Worm (Caenorhabditis elegans): ENCODE data around the gene twk-36.

Gene twk-36

ce11 chrV:17746959-17747358 lies at the start of gene twk-36:
Gene twk-36 (minus strand): TSS chrV:17747059.
- no peak for TF ChIP-seq pbrm-1 (GFP tag; IDR thresholded peaks at IDR 0.05)

ce11 chrV:17795655-17796054 lies 48.8 kb upstream of the twk-36 start, which contains the start of gene srh-288:
Gene srh-288 (minus strand): TSS chrV:17795755.
- TF ChIP-seq ceh-91 (GFP tag; IDR thresholded peaks at IDR 0.05) (no peak), let-607 (tag; optimal IDR thresholded peaks at IDR 0.05) (no peak), hmg-20 (GFP tag; IDR thresholded peaks at IDR 0.05) (no peak), him-1 (tag; optimal IDR thresholded peaks at IDR 0.05) (no peak), ztf-26 (tag; optimal IDR thresholded peaks at IDR 0.05) (no peak), ceh-27 (GFP tag; optimal IDR thresholded peaks at IDR 0.05) (no peak), C17E4.6 (GFP tag; IDR thresholded peaks at IDR 0.05) (no peak), dpff-1 (tag; optimal IDR thresholded peaks at IDR 0.05) (no peak), F39B2.1 (GFP tag; IDR thresholded peaks at IDR 0.05) (no peak), bed-1 (GFP tag; IDR thresholded peaks at IDR 0.05) (no peak), Y95B8A.8 (GFP tag; IDR thresholded peaks at IDR 0.05) (no peak), cebp-1 (GFP tag; IDR thresholded peaks at IDR 0.05) (no peak), cebp-1 (tag; optimal IDR thresholded peaks at IDR 0.05) (no peak), egl-44 (GFP tag; IDR thresholded peaks at IDR 0.05) (no peak), tlf-1 (GFP tag; optimal IDR thresholded peaks at IDR 0.05) (no peak), die-1 (tag; optimal IDR thresholded peaks at IDR 0.05) (no peak), repo-1 (tag; optimal IDR thresholded peaks at IDR 0.05) (no peak), lin-54 (GFP tag; optimal IDR thresholded peaks at IDR 0.05) (no peak)

- no peak for TF ChIP-seq mcd-1 (GFP tag; IDR thresholded peaks at IDR 0.05)
- TF ChIP-seq ZK185.1 (tag; optimal IDR thresholded peaks at IDR 0.05; ENCODE audit: poor library complexity, severe bottlenecking): no peak
- TF ChIP-seq ama-1 (optimal IDR thresholded peaks at IDR 0.05): no peak
- no peak for TF ChIP-seq ama-1 (GFP tag; optimal IDR thresholded peaks at IDR 0.05)
- no peak for TF ChIP-seq bed-1 (GFP tag; IDR thresholded peaks at IDR 0.05)
- no peak for TF ChIP-seq B0019.2 (GFP tag; conservative IDR thresholded peaks at IDR 0.05)
- no peak for TF ChIP-seq B0261.1 (tag; optimal IDR thresholded peaks at IDR 0.05)
- TF ChIP-seq zfh-2 (GFP tag; conservative IDR thresholded peaks at IDR 0.05): no peak
- TF ChIP-seq xnd-1 (tag; optimal IDR thresholded peaks at IDR 0.05): no peak
Observed at ce11 chrV:17793986-17794385, 47.1 kb upstream of the twk-36 start, which contains the start of gene srh-289. Gene srh-289 (minus strand): TSS chrV:17794086.

ce11 chrV:17790191-17790590 lies 43.3 kb upstream of the twk-36 start, which contains the start of gene srh-290:
Gene srh-290 (plus strand): TSS chrV:17790491.
- TF ChIP-seq B0035.1 (tag; optimal IDR thresholded peaks at IDR 0.05) (no peak), ets-4 (GFP tag; optimal IDR thresholded peaks at IDR 0.05) (no peak), egrh-3 (GFP tag; IDR thresholded peaks at IDR 0.05) (no peak), pbrm-1 (GFP tag; IDR thresholded peaks at IDR 0.05) (no peak), hrde-1 (tag; optimal IDR thresholded peaks at IDR 0.05; ENCODE audit: borderline replicate concordance) (no peak), attf-6 (GFP tag; IDR thresholded peaks at IDR 0.05) (no peak), madf-6 (GFP tag; IDR thresholded peaks at IDR 0.05) (no peak), ztf-22 (GFP tag; optimal IDR thresholded peaks at IDR 0.05) (no peak), T26A5.8 (tag; optimal IDR thresholded peaks at IDR 0.05) (no peak), ekl-4 (GFP tag; IDR thresholded peaks at IDR 0.05) (no peak), let-607 (tag; optimal IDR thresholded peaks at IDR 0.05) (no peak), ccch-3 (GFP tag; optimal IDR thresholded peaks at IDR 0.05) (no peak)

Measured in whole organism, young adult.